Fruit fly (Drosophila melanogaster): ENCODE measurements around the gene hng2.

DNA sequence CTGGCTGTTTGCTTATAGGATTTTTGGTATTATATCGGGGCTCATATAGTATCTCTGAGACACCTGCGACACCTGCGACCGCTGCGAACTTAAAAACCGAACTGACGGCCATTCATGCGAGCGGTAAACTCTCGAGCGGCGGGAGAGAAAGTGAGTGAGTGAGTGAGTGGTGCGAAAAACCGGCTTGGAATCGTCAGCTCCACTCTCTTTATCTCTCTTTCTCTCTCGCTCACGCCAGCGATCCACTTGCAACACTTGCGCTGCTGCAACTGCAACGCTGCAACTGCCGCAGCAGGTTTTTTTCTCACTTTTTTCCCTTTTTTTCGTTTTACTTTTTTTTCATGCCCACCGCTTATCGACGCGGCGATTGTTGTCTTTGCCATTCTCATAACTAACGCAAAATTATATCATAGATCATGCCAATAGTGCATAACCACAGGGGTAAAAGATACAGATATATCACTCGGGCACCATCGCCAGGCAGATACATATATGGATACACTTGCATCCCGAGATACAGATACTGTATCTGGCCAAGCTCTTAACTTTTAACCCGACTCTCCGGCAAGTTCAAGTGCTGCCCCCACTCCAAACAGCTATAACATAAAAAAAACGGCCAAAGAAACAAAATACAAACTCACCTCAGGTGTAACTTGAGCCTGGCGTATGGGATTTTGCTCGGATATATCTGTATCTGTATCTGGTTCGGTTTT is 13.5 kb upstream of the hng2 start:
- TF ChIP-seq Hr78 (GFP tag; optimal IDR thresholded peaks at IDR 0.05) (no peak), psq (GFP tag; optimal IDR thresholded peaks at IDR 0.05) (no peak), Rel (GFP tag; optimal IDR thresholded peaks at IDR 0.05) (no peak), Rel (tag; optimal IDR thresholded peaks at IDR 0.05) (no peak), dmrt93B (GFP tag; optimal IDR thresholded peaks at IDR 0.05) (no peak), sv (GFP tag; optimal IDR thresholded peaks at IDR 0.05) (no peak), Dfd (GFP tag; optimal IDR thresholded peaks at IDR 0.05) (no peak), rgr (GFP tag; optimal IDR thresholded peaks at IDR 0.05) (no peak), GATAd (GFP tag; optimal IDR thresholded peaks at IDR 0.05) (no peak)
